Worm (Caenorhabditis elegans) whole organism, L4 larva: ENCODE results near the gene F46B3.8.

Source experiments
- D1046.2 ChIP-seq: fragments of 200-800 bp; sonication (Bioruptor generic); IDR thresholded peaks from 2 replicates; pipeline ENCODE4 v1.3.6; 2022; ENCODE audit warnings: missing genetic modification characterization, missing compliant biosample characterization
- F26F4.8 ChIP-seq: fragments of 200-800 bp; sonication (Bioruptor generic); conservative IDR thresholded peaks from 2 replicates; pipeline ENCODE4 v1.3.6; 2022; ENCODE audit warnings: missing genetic modification characterization, missing compliant biosample characterization
- F37D6.2 ChIP-seq: sonication (generic microtip); optimal IDR thresholded peaks from 2 replicates; lab custom pipeline; 2016; ENCODE audit warnings: mild to moderate bottlenecking, missing genetic modification characterization, missing compliant biosample characterization
- F44E2.7 ChIP-seq: fragments of 200-800 bp; sonication (Bioruptor generic); IDR thresholded peaks from 2 replicates; pipeline ENCODE4 v2.1.2; 2022; ENCODE audit warnings: missing genetic modification characterization, missing compliant biosample characterization
- R02D3.7 ChIP-seq: fragments of 150-350 bp; sonication (generic microtip); optimal IDR thresholded peaks from 3 replicates; lab custom pipeline; 2014; ENCODE audit warnings: missing biosample characterization, missing genetic modification characterization
- T26A8.4 ChIP-seq: fragments of 200-800 bp; sonication (Bioruptor generic); IDR thresholded peaks from 2 replicates; pipeline ENCODE4 v1.3.6; 2022; ENCODE audit warnings: missing genetic modification characterization, missing compliant biosample characterization
- aha-1 ChIP-seq: fragments of 150-350 bp; peaks from one replicate; lab custom pipeline; 2014; ENCODE audit warnings: missing biosample characterization, missing genetic modification characterization
- aly-2 ChIP-seq: sonication (generic microtip); optimal IDR thresholded peaks from 2 replicates; lab custom pipeline; 2018; ENCODE audit warnings: missing biosample characterization, missing genetic modification characterization
- ama-1 ChIP-seq: fragments of 150-350 bp; optimal IDR thresholded peaks from 2 replicates; lab custom pipeline; 2014; ENCODE audit warnings: inconsistent platforms, mixed read lengths
- arid-1 ChIP-seq: fragments of 200-800 bp; sonication (Bioruptor generic); conservative IDR thresholded peaks from 2 replicates; pipeline ENCODE4 v1.3.6; 2022; ENCODE audit warnings: missing genetic modification reagents, missing genetic modification characterization, missing compliant biosample characterization
- ceh-28 ChIP-seq: fragments of 150-350 bp; optimal IDR thresholded peaks from 2 replicates; lab custom pipeline; 2014; ENCODE audit warnings: missing biosample characterization, missing genetic modification reagents, missing genetic modification characterization
- ceh-62 ChIP-seq: sonication (generic microtip); optimal IDR thresholded peaks from 2 replicates; lab custom pipeline; 2017; ENCODE audit warnings: missing biosample characterization, missing genetic modification characterization
- ceh-82 ChIP-seq: sonication (generic microtip); optimal IDR thresholded peaks from 2 replicates; lab custom pipeline; 2017; ENCODE audit warnings: missing biosample characterization, missing genetic modification characterization
- cey-2 ChIP-seq: sonication (generic microtip); optimal IDR thresholded peaks from 3 replicates; lab custom pipeline; 2017; ENCODE audit warnings: missing genetic modification characterization, mild to moderate bottlenecking, missing compliant biosample characterization, antibody characterized with exemption, borderline replicate concordance; ENCODE audit not compliant: insufficient read depth
- ctbp-1 ChIP-seq: fragments of 200-800 bp; sonication (Bioruptor generic); IDR thresholded peaks from 2 replicates; pipeline ENCODE4 v1.3.6; 2022; ENCODE audit warnings: missing genetic modification reagents, missing genetic modification characterization, missing compliant biosample characterization
- daf-12 ChIP-seq: fragments of 150-350 bp; optimal IDR thresholded peaks from 2 replicates; lab custom pipeline; 2014; ENCODE audit warnings: missing biosample characterization, missing genetic modification reagents, missing genetic modification characterization
- daf-8 ChIP-seq: fragments of 200-800 bp; sonication (Bioruptor generic); IDR thresholded peaks from 2 replicates; pipeline ENCODE4 v1.3.6; 2022; ENCODE audit warnings: missing genetic modification characterization, missing compliant biosample characterization
- dmd-8 ChIP-seq: fragments of 200-800 bp; sonication (Bioruptor generic); IDR thresholded peaks from 2 replicates; pipeline ENCODE4 v1.3.6; 2022; ENCODE audit warnings: missing genetic modification characterization, missing compliant biosample characterization
- duxl-1 ChIP-seq: sonication (generic microtip); optimal IDR thresholded peaks from 2 replicates; lab custom pipeline; 2016; ENCODE audit warnings: mild to moderate bottlenecking, missing genetic modification characterization, moderate library complexity, missing compliant biosample characterization; ENCODE audit not compliant: poor library complexity
- dve-1 ChIP-seq: sonication (generic microtip); optimal IDR thresholded peaks from 2 replicates; lab custom pipeline; 2017; ENCODE audit warnings: antibody characterized with exemption, mild to moderate bottlenecking, missing genetic modification characterization, missing compliant biosample characterization; ENCODE audit not compliant: insufficient read depth
- egl-27 ChIP-seq: sonication (generic microtip); optimal IDR thresholded peaks from 3 replicates; lab custom pipeline; 2017; ENCODE audit warnings: missing biosample characterization, missing genetic modification reagents, missing genetic modification characterization
- hif-1 ChIP-seq, 2 experiments: sonication (generic microtip); optimal IDR thresholded peaks; 2 replicates each; lab custom pipeline; 2016 to 2017; ENCODE audit warnings: missing compliant biosample characterization in 2 of 2, missing genetic modification characterization in 2 of 2, missing genetic modification reagents in 2 of 2, missing genotype in 2 of 2, mild to moderate bottlenecking in 1 of 2
- jun-1 ChIP-seq: fragments of 150-350 bp; optimal IDR thresholded peaks from 2 replicates; lab custom pipeline; 2014; ENCODE audit warnings: missing biosample characterization, missing genetic modification reagents, missing genetic modification characterization
- lin-13 ChIP-seq: fragments of 150-350 bp; optimal IDR thresholded peaks from 2 replicates; lab custom pipeline; 2014; ENCODE audit warnings: missing biosample characterization, missing genetic modification reagents, missing genetic modification characterization
- lin-29 ChIP-seq: fragments of 200-800 bp; sonication (Bioruptor generic); IDR thresholded peaks from 2 replicates; pipeline ENCODE4 v1.3.6; 2022; ENCODE audit warnings: missing genetic modification reagents, missing genetic modification characterization, missing compliant biosample characterization
- lin-39 ChIP-seq: fragments of 150-350 bp; optimal IDR thresholded peaks from 2 replicates; lab custom pipeline; 2014; ENCODE audit warnings: missing biosample characterization, missing genetic modification reagents, missing genetic modification characterization
- lsy-2 ChIP-seq, 2 experiments: fragments of 150-350 bp in 1 of 2; sonication (generic microtip) in 1 of 2; optimal IDR thresholded peaks; 2 replicates each; lab custom pipeline; 2014 to 2017; ENCODE audit warnings: missing biosample characterization in 2 of 2, missing genetic modification characterization in 2 of 2
- madf-5 ChIP-seq, 2 experiments: fragments of 200-800 bp; sonication (Bioruptor generic); IDR thresholded peaks; 2 replicates each; pipeline ENCODE4 v1.3.6; 2022; ENCODE audit warnings: missing compliant biosample characterization in 2 of 2, missing genetic modification characterization in 2 of 2
- madf-9 ChIP-seq: fragments of 200-800 bp; sonication (Bioruptor generic); conservative IDR thresholded peaks from 2 replicates; pipeline ENCODE4 v1.3.6; 2022; ENCODE audit warnings: missing genetic modification reagents, missing genetic modification characterization, missing compliant biosample characterization
- mep-1 ChIP-seq: fragments of 150-350 bp; sonication (generic microtip); optimal IDR thresholded peaks from 3 replicates; lab custom pipeline; 2014; ENCODE audit warnings: missing biosample characterization, missing genetic modification characterization
- nhr-11 ChIP-seq: fragments of 150-350 bp; optimal IDR thresholded peaks from 2 replicates; lab custom pipeline; 2014; ENCODE audit warnings: missing biosample characterization, missing genetic modification characterization
- nhr-111 ChIP-seq: fragments of 200-800 bp; sonication (Bioruptor generic); optimal IDR thresholded peaks from 2 replicates; lab custom pipeline; 2018; ENCODE audit warnings: mild to moderate bottlenecking, missing genetic modification characterization, missing compliant biosample characterization
- nhr-6 ChIP-seq: fragments of 150-350 bp; optimal IDR thresholded peaks from 2 replicates; lab custom pipeline; 2014; ENCODE audit warnings: missing biosample characterization, missing genetic modification characterization
- nhr-76 ChIP-seq: fragments of 150-350 bp; optimal IDR thresholded peaks from 2 replicates; lab custom pipeline; 2014; ENCODE audit warnings: missing biosample characterization, missing genetic modification characterization
- pha-4 ChIP-seq, 2 experiments: fragments of 150-350 bp in 1 of 2; fragments of 200-800 bp in 1 of 2; sonication (Bioruptor generic) in 1 of 2; IDR thresholded peaks in 1 of 2; optimal IDR thresholded peaks in 1 of 2; 2 replicates each; pipeline versions ENCODE4 v1.3.6 to Lab custom; 2014 to 2022; ENCODE audit warnings: missing genetic modification characterization in 2 of 2, missing genetic modification reagents in 2 of 2, missing biosample characterization in 1 of 2, missing compliant biosample characterization in 1 of 2
- php-3 ChIP-seq: fragments of 200-800 bp; sonication (Bioruptor generic); IDR thresholded peaks from 2 replicates; pipeline ENCODE4 v1.3.6; 2022; ENCODE audit warnings: missing genetic modification reagents, missing genetic modification characterization, missing compliant biosample characterization
- sdz-12 ChIP-seq: fragments of 200-800 bp; sonication (Bioruptor generic); optimal IDR thresholded peaks from 2 replicates; lab custom pipeline; 2018; ENCODE audit warnings: mild to moderate bottlenecking, missing genetic modification characterization, missing compliant biosample characterization
- snpc-4 ChIP-seq: fragments of 150-350 bp; optimal IDR thresholded peaks from 2 replicates; lab custom pipeline; 2014; ENCODE audit warnings: missing biosample characterization, missing genetic modification characterization
- spr-1 ChIP-seq: sonication (generic microtip); optimal IDR thresholded peaks from 2 replicates; lab custom pipeline; 2016; ENCODE audit warnings: mild to moderate bottlenecking, missing genetic modification characterization, missing compliant biosample characterization
- tag-97 ChIP-seq: fragments of 200-800 bp; sonication (Bioruptor generic); IDR thresholded peaks from 2 replicates; pipeline ENCODE4 v1.3.6; 2022; ENCODE audit warnings: missing genetic modification characterization, missing compliant biosample characterization
- unc-130 ChIP-seq: sonication (generic microtip); optimal IDR thresholded peaks from 2 replicates; lab custom pipeline; 2016; ENCODE audit warnings: missing genetic modification reagents, missing genetic modification characterization, missing compliant biosample characterization
- vab-7 ChIP-seq: fragments of 200-800 bp; sonication (Bioruptor generic); IDR thresholded peaks from 2 replicates; pipeline ENCODE4 v1.3.6; 2022; ENCODE audit warnings: missing genetic modification reagents, missing genetic modification characterization, missing compliant biosample characterization
- zfp-3 ChIP-seq: fragments of 200-800 bp; sonication (Bioruptor generic); conservative IDR thresholded peaks from 2 replicates; pipeline ENCODE4 v1.3.6; 2022; ENCODE audit warnings: missing genetic modification reagents, missing genetic modification characterization, missing compliant biosample characterization

The F46B3.8 gene

DNA sequence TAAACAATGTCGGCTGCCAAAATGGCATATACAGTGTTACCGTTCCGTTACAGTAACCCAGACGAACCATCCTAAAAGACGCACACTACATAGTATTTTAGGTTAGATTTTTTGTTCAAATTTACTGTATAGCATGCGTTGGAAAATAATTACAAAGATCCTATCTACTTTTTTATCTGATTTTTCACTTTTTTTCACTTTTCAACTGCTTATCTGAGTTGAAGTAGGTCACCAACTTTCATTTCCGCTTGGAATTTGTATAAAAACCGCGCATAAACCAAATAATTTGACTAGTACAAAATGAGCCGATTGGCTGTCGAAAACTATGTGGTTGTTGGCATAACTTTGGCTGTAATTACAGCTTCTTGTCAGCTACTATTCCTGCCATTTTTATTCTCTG lies 23.2 kb downstream of the F46B3.8 start, which contains the start of gene col-163:
col-163 (plus strand) TSS at position 301 of the 400 bp plus-strand sequence.
- no peak for TF ChIP-seq R02D3.7
- no peak for TF ChIP-seq F26F4.8 (GFP tag; lab: Robert Waterston, UW)
- TF ChIP-seq nhr-111 (GFP tag; lab: Kevin White, UChicago), result no peak
- TF ChIP-seq F44E2.7 (GFP tag; lab: Robert Waterston, UW), result no peak
- TF ChIP-seq F37D6.2 (tag; lab: Kevin White, UChicago), result no peak
- no peak for TF ChIP-seq mep-1 (tag; lab: Kevin White, UChicago)
- TF ChIP-seq daf-12, result no peak
- TF ChIP-seq snpc-4 (tag; lab: Kevin White, UChicago), result no peak

- no peak for TF ChIP-seq lin-29 (GFP tag; lab: Robert Waterston, UW)
- no peak for TF ChIP-seq aha-1 (tag; lab: Kevin White, UChicago)
- no peak for TF ChIP-seq T26A8.4
- no peak for TF ChIP-seq nhr-111 (GFP tag; lab: Kevin White, UChicago)
- TF ChIP-seq aly-2 (tag; lab: Kevin White, UChicago), result no peak
- no peak for TF ChIP-seq daf-12
- TF ChIP-seq madf-5 (GFP tag; IDR thresholded peaks at IDR 0.05; lab: Robert Waterston, UW), result no peak
- TF ChIP-seq jun-1 (tag; lab: Kevin White, UChicago), result no peak
- no peak for TF ChIP-seq spr-1
- TF ChIP-seq cey-2 (tag; lab: Kevin White, UChicago), result no peak
- no peak for TF ChIP-seq tag-97 (GFP tag; lab: Robert Waterston, UW)
- no peak for TF ChIP-seq snpc-4 (tag; lab: Kevin White, UChicago)
- no peak for TF ChIP-seq pha-4 (GFP tag; IDR thresholded peaks at IDR 0.05; lab: Robert Waterston, UW)
- no peak for TF ChIP-seq pha-4 (tag; optimal IDR thresholded peaks at IDR 0.05; lab: Kevin White, UChicago)
- TF ChIP-seq lin-39 (tag; lab: Kevin White, UChicago), result no peak
- no peak for TF ChIP-seq D1046.2 (GFP tag; lab: Robert Waterston, UW)
- no peak for TF ChIP-seq nhr-6 (tag; lab: Kevin White, UChicago)
- no peak for TF ChIP-seq ama-1 (lab: Kevin White, UChicago)
- TF ChIP-seq daf-8 (GFP tag; lab: Robert Waterston, UW), result no peak
- TF ChIP-seq unc-130 (GFP tag; lab: Kevin White, UChicago), result no peak
- TF ChIP-seq hif-1 (tag; optimal IDR thresholded peaks at IDR 0.05; lab: Kevin White, UChicago), result no peak
Measured at ce11 chrV:20597076-20597475, 25.9 kb downstream of the F46B3.8 start, which contains the start of gene F46B3.1. Gene F46B3.1 (minus strand): TSS chrV:20597176.

DNA sequence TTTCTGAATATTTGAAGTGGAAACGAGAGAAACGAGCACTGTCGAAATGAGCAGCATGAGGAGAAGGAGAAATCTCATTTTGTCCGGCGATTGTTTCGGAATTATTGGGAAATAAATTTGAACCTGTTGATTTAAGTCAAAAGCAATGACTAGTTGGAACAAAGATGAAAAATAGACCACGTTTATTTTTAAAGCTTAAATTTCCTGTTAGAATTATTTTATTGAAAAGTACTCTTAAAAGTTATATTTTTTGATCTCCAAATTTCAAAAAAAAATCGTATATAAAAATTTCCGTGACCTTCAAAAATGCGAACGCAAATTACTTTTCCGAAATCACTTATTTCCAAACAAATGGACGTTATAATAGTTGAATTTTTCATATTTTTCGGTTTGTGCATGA lies 27.3 kb downstream of the F46B3.8 start, which contains the start of gene F26F2.11:
F26F2.11 (minus strand) TSS at position 101 of the 400 bp plus-strand sequence.
- no peak for TF ChIP-seq cey-2 (tag; lab: Kevin White, UChicago)
- TF ChIP-seq zfp-3 (GFP tag; lab: Robert Waterston, UW), result no peak
- no peak for TF ChIP-seq madf-5 (GFP tag; IDR thresholded peaks at IDR 0.05; lab: Robert Waterston, UW)
- TF ChIP-seq arid-1 (GFP tag; lab: Robert Waterston, UW), result no peak
- no peak for TF ChIP-seq egl-27 (tag; lab: Kevin White, UChicago)
- TF ChIP-seq php-3, result no peak
- no peak for TF ChIP-seq pha-4 (GFP tag; IDR thresholded peaks at IDR 0.05; lab: Robert Waterston, UW)
- TF ChIP-seq pha-4 (tag; optimal IDR thresholded peaks at IDR 0.05; lab: Kevin White, UChicago), result no peak

DNA sequence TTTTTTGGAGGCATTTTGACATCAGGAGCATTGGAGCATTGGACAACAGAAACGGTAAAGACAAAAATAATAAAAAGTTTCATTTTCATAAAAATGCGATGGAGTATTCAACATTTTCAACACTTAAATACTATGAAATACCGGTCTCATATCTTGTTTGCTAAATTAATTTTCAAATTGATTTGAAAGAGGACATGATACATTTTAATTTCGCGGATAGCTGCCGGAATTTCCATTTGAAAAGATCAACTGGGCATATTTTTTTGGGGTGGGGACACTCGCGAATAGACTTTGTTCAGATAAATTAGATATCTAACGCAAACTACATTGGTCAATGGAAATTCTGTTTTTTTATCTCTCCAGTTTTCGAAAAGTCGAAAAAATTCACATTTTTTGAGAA lies 28.2 kb downstream of the F46B3.8 start, which contains the start of gene F26F2.10:
F26F2.10 (minus strand) TSS at position 101 of the 400 bp plus-strand sequence.
- TF ChIP-seq F44E2.7 (GFP tag; lab: Robert Waterston, UW), result no peak
- no peak for TF ChIP-seq vab-7 (GFP tag; lab: Robert Waterston, UW)
- TF ChIP-seq nhr-11 (tag; lab: Kevin White, UChicago), result no peak
- no peak for TF ChIP-seq ceh-62
- no peak for TF ChIP-seq ceh-82 (tag; lab: Kevin White, UChicago)
- TF ChIP-seq ceh-28 (tag; lab: Kevin White, UChicago), result no peak
- no peak for TF ChIP-seq duxl-1
- no peak for TF ChIP-seq F26F4.8 (GFP tag; lab: Robert Waterston, UW)
- no peak for TF ChIP-seq dmd-8 (GFP tag; lab: Robert Waterston, UW)
- TF ChIP-seq nhr-76 (tag; lab: Kevin White, UChicago), result no peak
- TF ChIP-seq dve-1 (tag; lab: Kevin White, UChicago), result no peak
- TF ChIP-seq lsy-2 (tag; optimal IDR thresholded peaks at IDR 0.05; lab: Kevin White, UChicago), result no peak
- no peak for TF ChIP-seq sdz-12 (GFP tag; lab: Kevin White, UChicago)
- TF ChIP-seq madf-9 (GFP tag; lab: Robert Waterston, UW), result no peak
- TF ChIP-seq lin-39 (tag; lab: Kevin White, UChicago), result no peak
- TF ChIP-seq ctbp-1 (GFP tag; lab: Robert Waterston, UW), result no peak
- no peak for TF ChIP-seq lin-13 (GFP tag; lab: Kevin White, UChicago)
- TF ChIP-seq, all 104 proteins: peak for 0
